Worm (Caenorhabditis elegans) whole organism, midembryonic: Measurements from ENCODE around the gene pot-1.

Experiments used
- med-1 ChIP-seq: sonication (generic microtip); optimal IDR thresholded peaks from 2 replicates; lab custom pipeline; 2017; ENCODE audit warnings: missing genetic modification characterization, mild to moderate bottlenecking, missing compliant biosample characterization, antibody characterized with exemption, missing genetic modification reagents; ENCODE audit not compliant: insufficient read depth
- ref-1 ChIP-seq: fragments of 200-800 bp; sonication (Bioruptor generic); conservative IDR thresholded peaks from 2 replicates; pipeline ENCODE4 v1.3.6; 2022; ENCODE audit warnings: missing genetic modification reagents, missing genetic modification characterization, missing compliant biosample characterization

DNA sequence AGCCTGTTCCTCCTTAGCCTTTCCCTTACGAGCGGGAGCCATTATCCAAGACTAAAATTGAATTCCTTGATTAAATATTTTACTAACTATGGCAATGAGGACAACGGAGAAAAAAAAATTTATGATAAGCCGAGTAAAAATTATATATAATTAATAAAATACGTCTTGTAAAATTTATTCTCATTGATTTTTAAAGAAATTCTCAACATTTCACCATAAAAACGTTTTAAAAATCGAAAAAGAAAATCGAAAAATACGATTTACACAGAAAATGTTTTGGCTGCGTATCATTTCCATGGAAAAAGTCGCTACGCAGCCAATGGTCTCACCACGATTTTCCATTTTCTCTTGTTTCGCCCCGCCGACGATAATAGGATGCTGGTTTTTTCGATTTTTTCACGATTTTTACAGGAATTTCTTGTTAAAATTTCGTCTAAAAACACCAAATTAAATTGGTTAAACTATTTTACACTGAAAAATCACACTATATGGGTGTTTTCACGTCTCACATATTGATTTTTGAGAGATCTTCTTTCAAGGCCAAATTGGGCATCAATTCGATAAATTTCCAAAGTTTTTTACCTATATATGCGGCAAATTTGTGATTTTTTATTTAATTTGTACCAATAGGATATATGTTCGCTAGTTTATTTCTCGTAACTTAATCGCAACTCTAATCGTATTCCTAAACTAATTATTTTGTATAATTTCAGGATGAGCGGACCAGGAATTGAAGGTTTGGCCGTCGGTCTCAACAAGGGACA, 46.2 kb upstream of the pot-1 start, which contains the start of the genes rps-14 and rpl-36:
- TF ChIP-seq med-1 (no peak), ref-1 (GFP tag; lab: Robert Waterston, UW) (no peak)
